Worm (Caenorhabditis elegans) whole organism, late embryonic: Measurements from ENCODE around the gene F23B2.7.

Experiments used
- C08G9.2 ChIP-seq: sonication (generic microtip); optimal IDR thresholded peaks from 2 replicates; lab custom pipeline; 2016; ENCODE audit warnings: mild to moderate bottlenecking, missing genetic modification characterization, moderate library complexity, missing compliant biosample characterization
- C38D4.7 ChIP-seq: fragments of 200-800 bp; sonication (Bioruptor generic); optimal IDR thresholded peaks from 2 replicates; lab custom pipeline; 2018; ENCODE audit warnings: mild to moderate bottlenecking, missing genetic modification characterization, moderate library complexity, missing compliant biosample characterization
- F13H6.1 ChIP-seq: sonication (generic microtip); optimal IDR thresholded peaks from 2 replicates; lab custom pipeline; 2016; ENCODE audit warnings: missing genetic modification characterization, missing compliant biosample characterization
- K02D7.2 ChIP-seq: sonication (generic microtip); optimal IDR thresholded peaks from 2 replicates; lab custom pipeline; 2017; ENCODE audit warnings: mild to moderate bottlenecking, missing genetic modification characterization, missing compliant biosample characterization
- T23F11.4 ChIP-seq: fragments of 200-800 bp; sonication (Bioruptor generic); optimal IDR thresholded peaks from 2 replicates; lab custom pipeline; 2018; ENCODE audit warnings: mild to moderate bottlenecking, missing genetic modification characterization, missing compliant biosample characterization
- Y22D7AL.16 ChIP-seq: sonication (generic microtip); optimal IDR thresholded peaks from 2 replicates; lab custom pipeline; 2016; ENCODE audit warnings: missing genetic modification characterization, missing compliant biosample characterization
- ahr-1 ChIP-seq: sonication (generic microtip); optimal IDR thresholded peaks from 2 replicates; lab custom pipeline; 2016; ENCODE audit warnings: missing genetic modification characterization, missing compliant biosample characterization
- ama-1 ChIP-seq: fragments of 150-350 bp; optimal IDR thresholded peaks from 2 replicates; lab custom pipeline; 2014
- ceh-18 ChIP-seq: sonication (generic microtip); optimal IDR thresholded peaks from 2 replicates; lab custom pipeline; 2016; ENCODE audit warnings: missing genetic modification characterization, missing compliant biosample characterization
- ceh-19 ChIP-seq: fragments of 200-800 bp; sonication (Bioruptor generic); optimal IDR thresholded peaks from 2 replicates; lab custom pipeline; 2018; ENCODE audit warnings: mild to moderate bottlenecking, missing genetic modification characterization, missing compliant biosample characterization
- ceh-2 ChIP-seq: sonication (generic microtip); optimal IDR thresholded peaks from 2 replicates; lab custom pipeline; 2016; ENCODE audit warnings: missing genotype, missing genetic modification characterization, missing compliant biosample characterization
- ceh-22 ChIP-seq: sonication (generic microtip); optimal IDR thresholded peaks from 2 replicates; lab custom pipeline; 2017; ENCODE audit warnings: missing biosample characterization, missing genetic modification characterization
- ceh-31 ChIP-seq: sonication (generic microtip); optimal IDR thresholded peaks from 2 replicates; lab custom pipeline; 2016; ENCODE audit warnings: missing genetic modification characterization, missing compliant biosample characterization
- ceh-34 ChIP-seq: sonication (generic microtip); optimal IDR thresholded peaks from 2 replicates; lab custom pipeline; 2016; ENCODE audit warnings: mild to moderate bottlenecking, missing genetic modification characterization, missing compliant biosample characterization
- ceh-45 ChIP-seq: fragments of 200-800 bp; sonication (Bioruptor generic); IDR thresholded peaks from 2 replicates; pipeline ENCODE4 v1.3.6; 2022; ENCODE audit warnings: missing genetic modification reagents, missing genetic modification characterization, missing compliant biosample characterization
- ceh-48 ChIP-seq: sonication (generic microtip); optimal IDR thresholded peaks from 2 replicates; lab custom pipeline; 2016; ENCODE audit warnings: missing genetic modification characterization, inconsistent platforms, missing compliant biosample characterization
- ceh-6 ChIP-seq: fragments of 200-800 bp; sonication (Bioruptor generic); optimal IDR thresholded peaks from 2 replicates; lab custom pipeline; 2018; ENCODE audit warnings: mild to moderate bottlenecking, missing genetic modification characterization, missing compliant biosample characterization
- ceh-9 ChIP-seq: sonication (generic microtip); optimal IDR thresholded peaks from 2 replicates; lab custom pipeline; 2016; ENCODE audit warnings: mild to moderate bottlenecking, missing genetic modification characterization, inconsistent platforms, missing compliant biosample characterization
- che-1 ChIP-seq: sonication (generic microtip); optimal IDR thresholded peaks from 2 replicates; lab custom pipeline; 2016; ENCODE audit warnings: mild to moderate bottlenecking, missing genetic modification characterization, missing compliant biosample characterization
- dmd-4 ChIP-seq: sonication (generic microtip); optimal IDR thresholded peaks from 2 replicates; lab custom pipeline; 2016; ENCODE audit warnings: borderline replicate concordance, missing genetic modification characterization, missing compliant biosample characterization
- dve-1 ChIP-seq: sonication (generic microtip); optimal IDR thresholded peaks from 2 replicates; lab custom pipeline; 2017; ENCODE audit warnings: antibody characterized with exemption, mild to moderate bottlenecking, missing genetic modification characterization, missing compliant biosample characterization
- elt-2 ChIP-seq: sonication (generic microtip); optimal IDR thresholded peaks from 2 replicates; lab custom pipeline; 2016; ENCODE audit warnings: missing genetic modification reagents, missing genetic modification characterization, missing compliant biosample characterization
- elt-4 ChIP-seq: sonication (generic microtip); optimal IDR thresholded peaks from 2 replicates; lab custom pipeline; 2016; ENCODE audit warnings: missing genetic modification characterization, missing compliant biosample characterization
- ets-4 ChIP-seq: sonication (generic microtip); optimal IDR thresholded peaks from 2 replicates; lab custom pipeline; 2016; ENCODE audit warnings: missing genetic modification characterization, missing compliant biosample characterization
- eyg-1 ChIP-seq: sonication (generic microtip); optimal IDR thresholded peaks from 2 replicates; lab custom pipeline; 2016; ENCODE audit warnings: missing genotype, missing genetic modification characterization, missing compliant biosample characterization
- fax-1 ChIP-seq: sonication (generic microtip); optimal IDR thresholded peaks from 2 replicates; lab custom pipeline; 2016; ENCODE audit warnings: missing genotype, missing genetic modification characterization, missing compliant biosample characterization
- fkh-10 ChIP-seq: fragments of 150-350 bp; optimal IDR thresholded peaks from 2 replicates; lab custom pipeline; 2014; ENCODE audit warnings: missing biosample characterization, missing genetic modification reagents, missing genetic modification characterization
- fkh-6 ChIP-seq: sonication (generic microtip); optimal IDR thresholded peaks from 2 replicates; lab custom pipeline; 2016; ENCODE audit warnings: missing genetic modification characterization, missing compliant biosample characterization
- gmeb-2 ChIP-seq: sonication (generic microtip); optimal IDR thresholded peaks from 2 replicates; lab custom pipeline; 2016; ENCODE audit warnings: missing genetic modification characterization, inconsistent platforms, missing compliant biosample characterization
- hlh-13 ChIP-seq: fragments of 200-800 bp; sonication (Bioruptor generic); optimal IDR thresholded peaks from 2 replicates; lab custom pipeline; 2018; ENCODE audit warnings: mild to moderate bottlenecking, missing genetic modification characterization, missing compliant biosample characterization
- hlh-15 ChIP-seq: sonication (generic microtip); optimal IDR thresholded peaks from 2 replicates; lab custom pipeline; 2016; ENCODE audit warnings: missing genetic modification characterization, missing compliant biosample characterization
- hlh-6 ChIP-seq: sonication (generic microtip); optimal IDR thresholded peaks from 2 replicates; lab custom pipeline; 2016; ENCODE audit warnings: missing genotype, missing genetic modification characterization, missing compliant biosample characterization
- hlh-8 ChIP-seq: sonication (generic microtip); optimal IDR thresholded peaks from 2 replicates; lab custom pipeline; 2016; ENCODE audit warnings: missing genotype, missing genetic modification characterization, missing compliant biosample characterization
- lin-11 ChIP-seq: fragments of 200-800 bp; sonication (Bioruptor generic); optimal IDR thresholded peaks from 2 replicates; lab custom pipeline; 2018; ENCODE audit warnings: mild to moderate bottlenecking, missing genetic modification characterization, missing compliant biosample characterization
- nfya-1 ChIP-seq: sonication (generic microtip); optimal IDR thresholded peaks from 2 replicates; lab custom pipeline; 2017; ENCODE audit warnings: missing genetic modification characterization, mild to moderate bottlenecking, missing compliant biosample characterization, antibody characterized with exemption, moderate library complexity
- nhr-11 ChIP-seq: fragments of 150-350 bp; optimal IDR thresholded peaks from 2 replicates; lab custom pipeline; 2014; ENCODE audit warnings: missing biosample characterization, missing genetic modification characterization
- nhr-232 ChIP-seq: sonication (generic microtip); optimal IDR thresholded peaks from 2 replicates; lab custom pipeline; 2016; ENCODE audit warnings: missing genetic modification characterization, missing compliant biosample characterization
- npax-4 ChIP-seq: sonication (generic microtip); optimal IDR thresholded peaks from 2 replicates; lab custom pipeline; 2016; ENCODE audit warnings: missing genetic modification characterization, missing compliant biosample characterization
- pat-9 ChIP-seq: fragments of 200-800 bp; sonication (Bioruptor generic); optimal IDR thresholded peaks from 2 replicates; lab custom pipeline; 2018; ENCODE audit warnings: mild to moderate bottlenecking, missing genetic modification characterization, moderate library complexity, missing compliant biosample characterization
- pax-1 ChIP-seq: fragments of 150-350 bp; optimal IDR thresholded peaks from 2 replicates; lab custom pipeline; 2014; ENCODE audit warnings: missing biosample characterization, missing genetic modification characterization
- pha-2 ChIP-seq: sonication (generic microtip); optimal IDR thresholded peaks from 2 replicates; lab custom pipeline; 2017; ENCODE audit warnings: mild to moderate bottlenecking, missing genetic modification characterization, missing compliant biosample characterization
- pha-4 ChIP-seq: fragments of 150-350 bp; optimal IDR thresholded peaks from 2 replicates; lab custom pipeline; 2018; ENCODE audit warnings: missing biosample characterization, missing genetic modification reagents, missing genetic modification characterization
- pqm-1 ChIP-seq: sonication (generic microtip); optimal IDR thresholded peaks from 2 replicates; lab custom pipeline; 2016; ENCODE audit warnings: missing genetic modification characterization, missing compliant biosample characterization
- ref-2 ChIP-seq: sonication (generic microtip); optimal IDR thresholded peaks from 2 replicates; lab custom pipeline; 2016; ENCODE audit warnings: missing genetic modification characterization, missing compliant biosample characterization
- sdc-2 ChIP-seq: sonication (generic microtip); optimal IDR thresholded peaks from 2 replicates; lab custom pipeline; 2016; ENCODE audit warnings: missing genotype, missing genetic modification characterization, missing compliant biosample characterization
- sox-2 ChIP-seq: fragments of 200-800 bp; sonication (Bioruptor generic); IDR thresholded peaks from 2 replicates; pipeline ENCODE4 v1.3.6; 2022; ENCODE audit warnings: missing genetic modification reagents, missing genetic modification characterization, missing compliant biosample characterization
- syd-9 ChIP-seq: sonication (generic microtip); optimal IDR thresholded peaks from 2 replicates; lab custom pipeline; 2016; ENCODE audit warnings: mild to moderate bottlenecking, missing genetic modification characterization, moderate library complexity, missing compliant biosample characterization
- tbx-2 ChIP-seq: sonication (generic microtip); optimal IDR thresholded peaks from 2 replicates; lab custom pipeline; 2016; ENCODE audit warnings: missing genetic modification characterization, missing compliant biosample characterization
- tbx-7 ChIP-seq: sonication (generic microtip); optimal IDR thresholded peaks from 2 replicates; lab custom pipeline; 2016; ENCODE audit warnings: missing genotype, missing genetic modification characterization, missing compliant biosample characterization
- ttx-3 ChIP-seq: sonication (generic microtip); optimal IDR thresholded peaks from 2 replicates; lab custom pipeline; 2016; ENCODE audit warnings: missing genetic modification reagents, missing genetic modification characterization, missing compliant biosample characterization
- unc-42 ChIP-seq: sonication (generic microtip); optimal IDR thresholded peaks from 2 replicates; lab custom pipeline; 2016; ENCODE audit warnings: missing genotype, missing genetic modification characterization, missing compliant biosample characterization
- unc-55 ChIP-seq: sonication (generic microtip); optimal IDR thresholded peaks from 2 replicates; lab custom pipeline; 2017; ENCODE audit warnings: missing biosample characterization, missing genetic modification reagents, missing genetic modification characterization
- zip-5 ChIP-seq: sonication (generic microtip); optimal IDR thresholded peaks from 2 replicates; lab custom pipeline; 2016; ENCODE audit warnings: missing genetic modification characterization, missing compliant biosample characterization
- ztf-16 ChIP-seq: sonication (generic microtip); optimal IDR thresholded peaks from 2 replicates; lab custom pipeline; 2017; ENCODE audit warnings: missing genetic modification characterization, missing compliant biosample characterization

The F23B2.7 gene

DNA sequence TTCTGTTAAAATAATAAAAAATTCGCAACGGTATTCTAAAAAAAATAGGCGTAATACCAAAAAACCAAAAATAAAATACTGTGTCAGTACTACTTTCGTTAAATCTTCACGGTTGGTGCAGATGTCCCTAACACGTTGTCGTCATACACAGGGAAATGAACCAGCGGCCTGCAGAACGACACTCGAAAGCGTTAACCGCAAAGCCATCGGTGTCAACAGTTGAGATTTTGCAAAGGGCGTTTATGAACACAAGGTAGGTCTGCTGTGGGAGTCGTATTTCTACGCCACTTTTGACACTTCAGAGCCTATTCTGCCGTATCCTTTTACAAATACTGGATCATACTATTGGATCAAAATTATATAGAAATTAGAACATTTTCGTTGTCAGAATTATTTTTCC is 40.9 kb downstream of the F23B2.7 start:
- peak; percentile 60 for TF ChIP-seq tbx-7 (tag; lab: Kevin White, UChicago)
- peak; percentile 83 for TF ChIP-seq npax-4
- TF ChIP-seq Y22D7AL.16 (tag; lab: Kevin White, UChicago): peak; percentile 90
- peak; percentile 84 for TF ChIP-seq ceh-48 (tag; lab: Kevin White, UChicago)
- TF ChIP-seq che-1 (tag; lab: Kevin White, UChicago): peak; percentile 94
- peak; percentile 92 for TF ChIP-seq hlh-13 (GFP tag; lab: Kevin White, UChicago)
- TF ChIP-seq ceh-6 (GFP tag; lab: Kevin White, UChicago): peak; percentile 96
- TF ChIP-seq syd-9 (tag; lab: Kevin White, UChicago): peak; percentile 96
- no peak for TF ChIP-seq nhr-11 (tag; lab: Kevin White, UChicago)
- TF ChIP-seq eyg-1 (tag; lab: Kevin White, UChicago): peak; percentile 92
- TF ChIP-seq ztf-16 (tag; lab: Kevin White, UChicago): peak; percentile 94
- peak; percentile 95 for TF ChIP-seq hlh-6 (tag; lab: Kevin White, UChicago)
- no peak for TF ChIP-seq fkh-10 (GFP tag; lab: Kevin White, UChicago)
- peak; percentile 48 for TF ChIP-seq unc-42
- TF ChIP-seq tbx-2 (tag; lab: Kevin White, UChicago): peak; percentile 91
- TF ChIP-seq ama-1 (lab: Kevin White, UChicago): no peak
- peak; percentile 91 for TF ChIP-seq pha-2 (tag; lab: Kevin White, UChicago)
- TF ChIP-seq sox-2: peak; percentile 72
- peak; percentile 94 for TF ChIP-seq ceh-34
- TF ChIP-seq ceh-19: peak; percentile 93
- TF ChIP-seq sdc-2 (tag; lab: Kevin White, UChicago): peak; percentile 81
- TF ChIP-seq dmd-4 (tag; lab: Kevin White, UChicago): peak; percentile 84
- peak; percentile 85 for TF ChIP-seq fax-1
- peak; percentile 94 for TF ChIP-seq ttx-3 (tag; lab: Kevin White, UChicago)
- peak; percentile 86 for TF ChIP-seq hlh-15
- TF ChIP-seq C08G9.2 (tag; lab: Kevin White, UChicago): peak; percentile 85
- TF ChIP-seq gmeb-2 (tag; lab: Kevin White, UChicago): peak; percentile 93
- no peak for TF ChIP-seq ceh-22 (tag; lab: Kevin White, UChicago)
- TF ChIP-seq T23F11.4 (GFP tag; lab: Kevin White, UChicago): peak; percentile 94
- TF ChIP-seq F13H6.1 (tag; lab: Kevin White, UChicago): peak; percentile 85
- no peak for TF ChIP-seq pha-4
- TF ChIP-seq ceh-45 (GFP tag; lab: Robert Waterston, UW): peak; percentile 88
- TF ChIP-seq ref-2: peak; percentile 88
- peak; percentile 79 for TF ChIP-seq dve-1 (tag; lab: Kevin White, UChicago)
- TF ChIP-seq elt-4: no peak
- TF ChIP-seq ceh-18 (tag; lab: Kevin White, UChicago): peak; percentile 80
- peak; percentile 72 for TF ChIP-seq pqm-1
- TF ChIP-seq nfya-1 (tag; lab: Kevin White, UChicago): peak; percentile 61
- TF ChIP-seq pat-9 (tag; lab: Kevin White, UChicago): peak; percentile 92
- TF ChIP-seq lin-11 (tag; lab: Kevin White, UChicago): peak; percentile 88
- peak; percentile 66 for TF ChIP-seq ceh-9 (tag; lab: Kevin White, UChicago)
- TF ChIP-seq ceh-2 (tag; lab: Kevin White, UChicago): peak; percentile 84
- TF ChIP-seq C38D4.7 (GFP tag; lab: Kevin White, UChicago): peak; percentile 91
- TF ChIP-seq K02D7.2 (tag; lab: Kevin White, UChicago): peak; percentile 85
- peak; percentile 83 for TF ChIP-seq hlh-8 (tag; lab: Kevin White, UChicago)
- peak; percentile 36 for TF ChIP-seq ets-4 (tag; lab: Kevin White, UChicago)
- TF ChIP-seq ahr-1 (tag; lab: Kevin White, UChicago): peak; percentile 72
- peak; percentile 42 for TF ChIP-seq unc-55 (GFP tag; lab: Kevin White, UChicago)
- peak; percentile 87 for TF ChIP-seq ceh-31
- no peak for TF ChIP-seq pax-1 (tag; lab: Kevin White, UChicago)
- TF ChIP-seq elt-2: peak; percentile 96
- TF ChIP-seq fkh-6 (tag; lab: Kevin White, UChicago): peak; percentile 91
- peak; percentile 77 for TF ChIP-seq zip-5 (tag; lab: Kevin White, UChicago)
- TF ChIP-seq nhr-232 (tag; lab: Kevin White, UChicago): peak; percentile 90
